Fruit fly (Drosophila melanogaster): ENCODE data around the gene CG18418.

Gene CG18418

dm6 chr3L:4679063-4679462, 10.8 kb downstream of the CG18418 start:
- TF ChIP-seq EcR (GFP tag; optimal IDR thresholded peaks at IDR 0.05) (no peak), usp (GFP tag; optimal IDR thresholded peaks at IDR 0.05) (no peak), Dll (optimal IDR thresholded peaks at IDR 0.05) (no peak), CG8478 (optimal IDR thresholded peaks at IDR 0.05) (no peak), psq (optimal IDR thresholded peaks at IDR 0.05) (no peak), pan (optimal IDR thresholded peaks at IDR 0.05) (no peak)

dm6 chr3L:4677532-4677931, 12.3 kb downstream of the CG18418 start, which contains the start of gene CG34266:
Gene CG34266, plus strand, starts transcription at chr3L:4677832.
- no peak for TF ChIP-seq psq (optimal IDR thresholded peaks at IDR 0.05)

dm6 chr3L:4667289-4667688, 22.6 kb downstream of the CG18418 start, which contains the start of gene CG32236:
Gene CG32236, minus strand, starts transcription at chr3L:4667389.
- TF ChIP-seq psq (optimal IDR thresholded peaks at IDR 0.05): no peak
- TF ChIP-seq usp (GFP tag; optimal IDR thresholded peaks at IDR 0.05): no peak
- TF ChIP-seq pan (optimal IDR thresholded peaks at IDR 0.05): no peak
- TF ChIP-seq EcR (GFP tag; optimal IDR thresholded peaks at IDR 0.05): no peak
- no peak for TF ChIP-seq CG8478 (optimal IDR thresholded peaks at IDR 0.05)
- no peak for TF ChIP-seq Dll (optimal IDR thresholded peaks at IDR 0.05)

- TF ChIP-seq EcR (GFP tag; optimal IDR thresholded peaks at IDR 0.05): no peak
- TF ChIP-seq usp (GFP tag; optimal IDR thresholded peaks at IDR 0.05): no peak
- TF ChIP-seq Dll (optimal IDR thresholded peaks at IDR 0.05): no peak
- no peak for TF ChIP-seq CG8478 (optimal IDR thresholded peaks at IDR 0.05)
- no peak for TF ChIP-seq pan (optimal IDR thresholded peaks at IDR 0.05)
- TF ChIP-seq psq (optimal IDR thresholded peaks at IDR 0.05): no peak
These were observed 41.9 kb downstream of the CG18418 start, which contains the start of gene TTLL1B for dm6 chr3L:4647976-4648375. Gene TTLL1B, plus strand, starts transcription at chr3L:4648276.
